Worm (Caenorhabditis elegans): ENCODE measurements around the gene ser-2.

ser-2 gene

ce11 chrX:15343971-15344370 is 41.2 kb upstream of the ser-2 start:
- no peak for TF ChIP-seq hlh-1 (tag; optimal IDR thresholded peaks at IDR 0.05)
- peak; percentile 67 for TF ChIP-seq ces-1 (GFP tag; optimal IDR thresholded peaks at IDR 0.05)

ce11 chrX:15342744-15343259 is 40.0 kb upstream of the ser-2 start:
- no peak for TF ChIP-seq nhr-12 (tag; optimal IDR thresholded peaks at IDR 0.05)
- TF ChIP-seq ztf-11 (tag; optimal IDR thresholded peaks at IDR 0.05), result no peak
- TF ChIP-seq elt-3 (tag; optimal IDR thresholded peaks at IDR 0.05), result no peak
- no peak for TF ChIP-seq blmp-1 (tag; optimal IDR thresholded peaks at IDR 0.05)
- no peak for TF ChIP-seq sem-2 (GFP tag; optimal IDR thresholded peaks at IDR 0.05)
- no peak for TF ChIP-seq lin-13 (tag; optimal IDR thresholded peaks at IDR 0.05)

- no peak for TF ChIP-seq lin-32 (GFP tag; optimal IDR thresholded peaks at IDR 0.05)
- TF ChIP-seq lsy-2 (tag; optimal IDR thresholded peaks at IDR 0.05), result no peak
- no peak for TF ChIP-seq M03D4.4 (tag; optimal IDR thresholded peaks at IDR 0.05)
- TF ChIP-seq elt-1 (tag; optimal IDR thresholded peaks at IDR 0.05; ENCODE audit: borderline replicate concordance, insufficient read depth), result no peak
- TF ChIP-seq tbx-8 (GFP tag; optimal IDR thresholded peaks at IDR 0.05), result no peak
- no peak for TF ChIP-seq elt-3 (tag; optimal IDR thresholded peaks at IDR 0.05)
- no peak for TF ChIP-seq ceh-39 (tag; optimal IDR thresholded peaks at IDR 0.05)
- TF ChIP-seq nhr-28 (tag; optimal IDR thresholded peaks at IDR 0.05), result no peak
- TF ChIP-seq ceh-43 (GFP tag; optimal IDR thresholded peaks at IDR 0.05), result no peak
- TF ChIP-seq blmp-1 (tag; optimal IDR thresholded peaks at IDR 0.05), result no peak
- no peak for TF ChIP-seq unc-120 (tag; optimal IDR thresholded peaks at IDR 0.05; ENCODE audit: poor library complexity, severe bottlenecking)
- no peak for TF ChIP-seq bed-3 (GFP tag; optimal IDR thresholded peaks at IDR 0.05)
- no peak for TF ChIP-seq nhr-2 (tag; optimal IDR thresholded peaks at IDR 0.05)
- TF ChIP-seq nhr-76 (tag; optimal IDR thresholded peaks at IDR 0.05), result no peak
- TF ChIP-seq lin-13 (tag; optimal IDR thresholded peaks at IDR 0.05), result no peak
- no peak for TF ChIP-seq pha-4 (tag; optimal IDR thresholded peaks at IDR 0.05)
- no peak for TF ChIP-seq unc-62 (GFP tag; optimal IDR thresholded peaks at IDR 0.05)
These were observed 39.3 kb upstream of the ser-2 start for ce11 chrX:15342092-15342491.

- no peak for TF ChIP-seq unc-120 (tag; optimal IDR thresholded peaks at IDR 0.05; ENCODE audit: poor library complexity, severe bottlenecking)
- no peak for TF ChIP-seq cnd-1 (tag; optimal IDR thresholded peaks at IDR 0.05)
- no peak for TF ChIP-seq mab-5 (tag; optimal IDR thresholded peaks at IDR 0.05)
- TF ChIP-seq ceh-83 (GFP tag; optimal IDR thresholded peaks at IDR 0.05), result peak; percentile 40
- TF ChIP-seq flh-1 (GFP tag; optimal IDR thresholded peaks at IDR 0.05), result no peak
- no peak for TF ChIP-seq pha-4 (tag; optimal IDR thresholded peaks at IDR 0.05)
- TF ChIP-seq sptf-1 (tag; optimal IDR thresholded peaks at IDR 0.05), result peak; percentile 34
These were observed 38.0 kb upstream of the ser-2 start for ce11 chrX:15340743-15341142.

ce11 chrX:15339807-15340596 is 37.2 kb upstream of the ser-2 start, which contains the start of gene Y15E3A.5:
TSS of gene Y15E3A.5 (plus strand) at chrX:15340558.
- TF ChIP-seq elt-3 (tag; optimal IDR thresholded peaks at IDR 0.05), result no peak
- TF ChIP-seq elt-1 (tag; optimal IDR thresholded peaks at IDR 0.05; ENCODE audit: borderline replicate concordance, insufficient read depth), result no peak
- TF ChIP-seq lin-13 (tag; optimal IDR thresholded peaks at IDR 0.05), result no peak
- TF ChIP-seq tbx-8 (GFP tag; optimal IDR thresholded peaks at IDR 0.05), result no peak
- no peak for TF ChIP-seq flh-1 (GFP tag; optimal IDR thresholded peaks at IDR 0.05)
- no peak for TF ChIP-seq lsy-2 (tag; optimal IDR thresholded peaks at IDR 0.05)
- TF ChIP-seq ceh-83 (GFP tag; optimal IDR thresholded peaks at IDR 0.05), result no peak
- no peak for TF ChIP-seq nhr-76 (tag; optimal IDR thresholded peaks at IDR 0.05)
- TF ChIP-seq ham-2 (GFP tag; optimal IDR thresholded peaks at IDR 0.05), result no peak
- no peak for TF ChIP-seq bed-3 (GFP tag; optimal IDR thresholded peaks at IDR 0.05)
- TF ChIP-seq M03D4.4 (tag; optimal IDR thresholded peaks at IDR 0.05), result no peak
- no peak for TF ChIP-seq snpc-4 (tag; optimal IDR thresholded peaks at IDR 0.05)
- TF ChIP-seq sem-2 (GFP tag; optimal IDR thresholded peaks at IDR 0.05), result no peak
- no peak for TF ChIP-seq nhr-12 (tag; optimal IDR thresholded peaks at IDR 0.05)
- no peak for TF ChIP-seq nhr-2 (tag; optimal IDR thresholded peaks at IDR 0.05)
- no peak for TF ChIP-seq ztf-11 (tag; optimal IDR thresholded peaks at IDR 0.05)
- TF ChIP-seq mep-1 (tag; optimal IDR thresholded peaks at IDR 0.05), result no peak
- TF ChIP-seq blmp-1 (tag; optimal IDR thresholded peaks at IDR 0.05), result no peak
- TF ChIP-seq ceh-39 (tag; optimal IDR thresholded peaks at IDR 0.05), result no peak
